Worm (Caenorhabditis elegans): ENCODE data around the gene mfsd-6.

mfsd-6 gene

DNA sequence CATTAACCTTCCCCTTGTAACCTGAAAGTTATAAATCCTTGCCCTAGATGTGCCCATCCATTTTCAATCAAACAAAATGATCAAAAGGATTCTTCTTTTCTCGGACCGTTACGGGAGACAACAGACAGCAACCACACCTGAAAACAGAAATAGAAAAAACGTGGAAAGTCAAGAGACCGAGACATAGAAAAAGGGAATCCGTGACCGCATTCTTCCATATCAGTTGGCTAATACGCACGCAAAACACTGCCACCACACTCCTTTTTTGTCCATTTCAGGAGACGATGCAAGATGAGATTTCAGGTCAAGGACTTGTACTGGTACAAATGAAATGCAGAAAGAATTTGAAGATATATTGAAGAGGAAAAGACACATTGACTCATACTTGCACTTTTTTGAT lies 39.1 kb upstream of the mfsd-6 start:
- no peak for TF ChIP-seq akir-1 (GFP tag; optimal IDR thresholded peaks at IDR 0.05)
- TF ChIP-seq madf-8 (GFP tag; conservative IDR thresholded peaks at IDR 0.05) = no peak
- TF ChIP-seq ceh-79 (tag; optimal IDR thresholded peaks at IDR 0.05) = no peak
- TF ChIP-seq pha-4 (tag; optimal IDR thresholded peaks at IDR 0.05) = no peak
- TF ChIP-seq tbx-9 (tag; optimal IDR thresholded peaks at IDR 0.05; ENCODE audit: borderline replicate concordance) = no peak
- TF ChIP-seq sdz-38 (tag; optimal IDR thresholded peaks at IDR 0.05) = no peak
- TF ChIP-seq athp-1 (tag; optimal IDR thresholded peaks at IDR 0.05) = no peak
- TF ChIP-seq unc-62 (GFP tag; optimal IDR thresholded peaks at IDR 0.05) = no peak
- TF ChIP-seq madf-6 (GFP tag; IDR thresholded peaks at IDR 0.05) = no peak
- TF ChIP-seq K12H6.12 (tag; optimal IDR thresholded peaks at IDR 0.05) = no peak
- no peak for TF ChIP-seq aptf-2 (GFP tag; conservative IDR thresholded peaks at IDR 0.05)
- no peak for TF ChIP-seq egrh-3 (GFP tag; IDR thresholded peaks at IDR 0.05)
- TF ChIP-seq snpc-3.4 (tag; optimal IDR thresholded peaks at IDR 0.05) = no peak
- TF ChIP-seq egl-18 (GFP tag; IDR thresholded peaks at IDR 0.05) = no peak
- TF ChIP-seq Y79H2A.3 (GFP tag; conservative IDR thresholded peaks at IDR 0.05) = no peak

DNA sequence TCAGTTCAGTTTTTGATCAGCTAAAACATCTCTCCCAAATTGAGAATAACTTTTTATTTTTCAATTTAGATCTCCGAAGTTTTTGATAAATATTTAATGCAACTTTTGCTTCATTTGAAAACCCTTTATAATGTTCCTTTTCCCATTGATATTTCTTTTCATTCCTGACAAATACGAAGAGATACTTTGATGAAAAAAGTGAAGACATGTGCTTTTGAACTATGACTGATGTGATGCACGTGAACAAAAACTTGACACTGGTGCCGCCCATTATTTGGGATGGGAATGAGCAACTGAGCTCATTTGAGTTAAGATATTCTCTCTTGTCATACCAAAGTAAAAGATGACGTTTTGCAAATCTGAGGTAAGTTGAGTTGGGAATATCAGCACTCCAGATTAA lies 37.0 kb upstream of the mfsd-6 start, which contains the start of gene T04A6.1:
Gene T04A6.1 (plus strand): TSS at position 301 of the 400 bp plus-strand sequence.
- no peak for TF ChIP-seq D2030.7 (GFP tag; IDR thresholded peaks at IDR 0.05)

DNA sequence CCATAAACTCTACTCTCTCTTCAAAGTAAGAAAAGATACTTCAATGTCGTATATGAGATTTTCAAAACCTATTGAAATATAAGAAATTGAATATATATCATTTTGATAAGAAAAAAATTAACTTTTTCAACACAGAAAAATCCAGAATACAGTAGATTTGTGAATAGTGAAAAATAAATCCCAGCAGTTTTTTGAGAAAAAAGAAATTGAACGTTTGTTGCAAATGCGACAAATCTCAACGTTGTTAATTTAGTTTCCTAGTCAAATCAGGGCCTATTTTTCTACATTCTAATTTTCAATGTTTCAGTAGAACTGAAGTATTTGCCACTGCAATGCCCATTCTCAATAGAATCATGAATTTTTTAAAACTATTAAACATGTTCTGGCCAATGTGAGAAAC lies 35.3 kb upstream of the mfsd-6 start, which contains the start of gene T04A6.2:
Gene T04A6.2 (plus strand): TSS at position 301 of the 400 bp plus-strand sequence.
- TF ChIP-seq F55B11.4 (tag; optimal IDR thresholded peaks at IDR 0.05; ENCODE audit: borderline replicate concordance, insufficient read depth) (no peak), ztf-22 (GFP tag; optimal IDR thresholded peaks at IDR 0.05) (no peak), mel-28 (tag; optimal IDR thresholded peaks at IDR 0.05; ENCODE audit: borderline replicate concordance) (no peak), F33H1.4 (GFP tag; IDR thresholded peaks at IDR 0.05) (no peak)

DNA sequence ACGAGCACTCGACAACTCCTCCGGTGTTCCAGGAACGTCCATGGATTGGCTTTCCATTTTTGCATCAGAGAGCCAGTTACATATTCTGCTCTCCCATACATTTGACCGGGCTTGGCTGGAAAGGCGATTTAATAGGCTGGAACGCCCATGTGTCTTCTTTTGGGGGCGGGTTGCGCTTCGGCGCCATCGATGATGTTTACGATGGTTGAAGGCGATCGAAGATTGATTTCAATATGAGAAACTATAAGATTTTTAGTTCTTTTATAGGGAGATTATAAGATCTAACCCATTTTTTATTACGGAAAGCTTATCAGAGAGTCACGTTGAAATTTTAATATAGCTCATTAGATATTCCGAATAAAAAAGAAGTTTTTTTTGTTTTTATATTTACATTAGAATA lies 30.0 kb upstream of the mfsd-6 start, which contains the start of gene nsph-4.3:
Gene nsph-4.3 (minus strand): TSS at position 101 of the 400 bp plus-strand sequence.
- TF ChIP-seq cebp-1 (GFP tag; IDR thresholded peaks at IDR 0.05) = no peak
- no peak for TF ChIP-seq cebp-1 (tag; optimal IDR thresholded peaks at IDR 0.05)
- TF ChIP-seq ceh-91 (GFP tag; IDR thresholded peaks at IDR 0.05) = no peak

DNA sequence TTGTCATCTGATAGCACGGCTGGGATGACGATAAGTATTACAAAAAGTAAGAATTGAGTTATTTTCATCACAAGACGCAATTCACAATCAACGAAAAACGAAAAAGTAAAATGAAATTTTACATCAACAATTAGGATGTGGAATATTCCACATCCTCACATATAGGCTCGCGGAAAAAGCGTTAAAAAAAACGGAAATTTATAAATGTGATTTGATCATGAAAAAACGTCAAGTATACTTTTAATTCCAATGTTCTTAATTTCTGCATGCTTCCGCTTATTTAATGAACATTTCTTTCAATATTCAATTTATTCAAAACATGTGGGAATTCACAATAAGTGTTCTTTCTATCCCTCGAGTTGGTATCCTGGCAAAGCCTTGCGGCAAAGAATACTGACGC lies 29.0 kb upstream of the mfsd-6 start, which contains the start of gene T04A6.3:
Gene T04A6.3 (minus strand): TSS at position 101 of the 400 bp plus-strand sequence.
- TF ChIP-seq snpc-3.4 (tag; optimal IDR thresholded peaks at IDR 0.05) = no peak
- TF ChIP-seq nhr-120 (GFP tag; IDR thresholded peaks at IDR 0.05) = no peak
- TF ChIP-seq snpc-1.1 (tag; optimal IDR thresholded peaks at IDR 0.05; ENCODE audit: insufficient read depth) = no peak
- TF ChIP-seq nhr-27 (tag; optimal IDR thresholded peaks at IDR 0.05) = no peak
- TF ChIP-seq ztf-22 (GFP tag; optimal IDR thresholded peaks at IDR 0.05) = no peak
- TF ChIP-seq ceh-100 (GFP tag; IDR thresholded peaks at IDR 0.05) = no peak
- no peak for TF ChIP-seq attf-6 (GFP tag; IDR thresholded peaks at IDR 0.05)
- TF ChIP-seq lin-54 (GFP tag; optimal IDR thresholded peaks at IDR 0.05) = no peak
- no peak for TF ChIP-seq F33H1.4 (GFP tag; IDR thresholded peaks at IDR 0.05)
- no peak for TF ChIP-seq ceh-91 (GFP tag; IDR thresholded peaks at IDR 0.05)
- TF ChIP-seq cebp-2 (GFP tag; IDR thresholded peaks at IDR 0.05) = no peak
- no peak for TF ChIP-seq attf-5 (GFP tag; optimal IDR thresholded peaks at IDR 0.05)
- no peak for TF ChIP-seq K12H6.12 (tag; optimal IDR thresholded peaks at IDR 0.05)

All from whole organism, young adult.